Worm (Caenorhabditis elegans) whole organism, young adult: ENCODE results near the gene praf-3.
"Not testable (repeated sequence)": the region's sequence is repeated elsewhere in the genome, so short reads cannot be mapped to it uniquely, and the experiment has no call there.

Experiments
- F33H1.4 ChIP-seq: fragments of 200-800 bp; sonication (Bioruptor generic); IDR thresholded peaks from 2 replicates; pipeline ENCODE4 v1.3.6; 2022; ENCODE audit warnings: missing genetic modification reagents, missing genetic modification characterization, missing compliant biosample characterization
- F49E8.2 ChIP-seq: sonication (generic microtip); optimal IDR thresholded peaks from 3 replicates; lab custom pipeline; 2017; ENCODE audit warnings: missing genetic modification characterization, mild to moderate bottlenecking, missing compliant biosample characterization, antibody characterized with exemption, moderate library complexity; ENCODE audit not compliant: insufficient read depth
- ama-1 ChIP-seq, 3 experiments: fragments of 150-350 bp in 1 of 3; sonication (generic microtip) in 2 of 3; optimal IDR thresholded peaks; 2 replicates each; lab custom pipeline; 2014 to 2018; ENCODE audit warnings: missing biosample characterization in 2 of 3, missing genetic modification characterization in 2 of 3, missing genetic modification reagents in 2 of 3
- dox-1 ChIP-seq: fragments of 200-800 bp; sonication (Bioruptor generic); IDR thresholded peaks from 2 replicates; pipeline ENCODE4 v1.3.6; 2022; ENCODE audit warnings: missing genetic modification reagents, missing genetic modification characterization, missing compliant biosample characterization
- efl-1 ChIP-seq: fragments of 150-350 bp; optimal IDR thresholded peaks from 2 replicates; lab custom pipeline; 2014; ENCODE audit warnings: missing biosample characterization, missing genetic modification reagents, missing genetic modification characterization
- him-1 ChIP-seq: sonication (generic microtip); optimal IDR thresholded peaks from 2 replicates; lab custom pipeline; 2016; ENCODE audit warnings: missing genotype, missing genetic modification reagents, missing genetic modification characterization, missing compliant biosample characterization
- hmg-20 ChIP-seq: fragments of 200-800 bp; sonication (Bioruptor generic); IDR thresholded peaks from 2 replicates; pipeline ENCODE4 v1.3.6; 2022; ENCODE audit warnings: missing genetic modification reagents, missing genetic modification characterization, missing compliant biosample characterization
- lin-35 ChIP-seq, 3 experiments: fragments of 150-350 bp in 2 of 3; sonication (generic microtip) in 1 of 3; optimal IDR thresholded peaks; 2 replicates each; lab custom pipeline; 2014 to 2018; ENCODE audit warnings: missing biosample characterization in 3 of 3, missing genetic modification characterization in 3 of 3, missing genetic modification reagents in 3 of 3
- mcd-1 ChIP-seq: fragments of 200-800 bp; sonication (Bioruptor generic); IDR thresholded peaks from 2 replicates; pipeline ENCODE4 v1.3.6; 2022; ENCODE audit warnings: missing genetic modification reagents, missing genetic modification characterization, missing compliant biosample characterization
- pha-4 ChIP-seq: fragments of 150-350 bp; sonication (generic microtip); optimal IDR thresholded peaks from 2 replicates; lab custom pipeline; 2014; ENCODE audit warnings: missing biosample characterization, missing genetic modification reagents, missing genetic modification characterization
- snpc-4 ChIP-seq, 5 experiments: fragments of 150-350 bp in 1 of 5; sonication (generic microtip) in 4 of 5; optimal IDR thresholded peaks; 2 replicates each; lab custom pipeline; 2014 to 2018; ENCODE audit warnings: missing genetic modification characterization in 5 of 5, missing biosample characterization in 3 of 5, antibody characterized with exemption in 2 of 5, mild to moderate bottlenecking in 2 of 5, missing compliant biosample characterization in 2 of 5, missing genotype in 2 of 5, moderate library complexity in 2 of 5, missing genetic modification reagents in 1 of 5
- tbx-9 ChIP-seq: sonication (generic microtip); optimal IDR thresholded peaks from 2 replicates; lab custom pipeline; 2016; ENCODE audit warnings: borderline replicate concordance, missing genetic modification characterization, inconsistent platforms, missing compliant biosample characterization
- xnd-1 ChIP-seq: sonication (generic microtip); optimal IDR thresholded peaks from 2 replicates; lab custom pipeline; 2016; ENCODE audit warnings: missing genotype, missing genetic modification reagents, missing genetic modification characterization, missing compliant biosample characterization
- ztf-3 ChIP-seq: fragments of 200-800 bp; sonication (Bioruptor generic); optimal IDR thresholded peaks from 2 replicates; lab custom pipeline; 2018; ENCODE audit warnings: mild to moderate bottlenecking, missing genetic modification characterization, missing compliant biosample characterization

DNA sequence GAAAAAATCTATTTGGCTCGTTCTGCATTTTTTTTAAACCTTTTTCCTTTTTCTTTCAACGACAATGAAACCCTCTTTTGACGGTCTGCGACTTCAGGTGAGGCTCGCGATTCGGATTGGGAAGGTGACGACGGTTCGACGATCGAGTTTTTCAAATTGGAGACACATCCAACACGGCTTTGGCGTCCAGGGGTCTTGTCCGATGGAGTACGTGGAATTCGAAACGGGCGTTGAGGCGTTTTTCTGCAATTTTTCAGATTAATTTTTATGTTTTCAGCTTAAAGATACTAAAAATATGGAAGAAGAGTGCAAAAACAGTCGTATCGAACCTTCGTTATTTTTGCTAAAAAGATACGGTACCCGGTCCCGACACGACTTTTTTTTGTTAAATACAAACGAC is 9.4 kb downstream of the praf-3 start, which contains the start of gene D2096.10:
- not testable (repeated sequence) for TF ChIP-seq F33H1.4 (GFP tag; lab: Robert Waterston, UW); efl-1; mcd-1 (GFP tag; lab: Robert Waterston, UW); dox-1 (GFP tag; lab: Robert Waterston, UW); xnd-1 (tag; lab: Kevin White, UChicago); ama-1 (optimal IDR thresholded peaks at IDR 0.05; lab: Kevin White, UChicago); ama-1 (GFP tag; optimal IDR thresholded peaks at IDR 0.05; lab: Kevin White, UChicago); pha-4 (tag; lab: Kevin White, UChicago); hmg-20 (GFP tag; lab: Robert Waterston, UW); him-1 (tag; lab: Kevin White, UChicago); lin-35 (GFP tag; optimal IDR thresholded peaks at IDR 0.05; lab: Kevin White, UChicago); ztf-3; F49E8.2 (tag; lab: Kevin White, UChicago); tbx-9 (tag; lab: Kevin White, UChicago); snpc-4 (GFP tag; optimal IDR thresholded peaks at IDR 0.05; lab: Kevin White, UChicago); snpc-4 (tag; optimal IDR thresholded peaks at IDR 0.05; lab: Kevin White, UChicago)
